Fruit fly (Drosophila melanogaster) Kc167 (cell line): ENCODE results near the gene Pp2A-29B.

Experiments
- Sin3A ChIP-seq: fragments of >200 bp; optimal IDR thresholded peaks from 2 replicates; lab custom pipeline; 2018; ENCODE audit warnings: missing external identifiers
- h ChIP-seq: fragments of >200 bp; optimal IDR thresholded peaks from 3 replicates; lab custom pipeline; 2018; ENCODE audit warnings: missing external identifiers
- insv ChIP-seq: fragments of >200 bp; optimal IDR thresholded peaks from 3 replicates; lab custom pipeline; 2018; ENCODE audit warnings: missing external identifiers

DNA sequence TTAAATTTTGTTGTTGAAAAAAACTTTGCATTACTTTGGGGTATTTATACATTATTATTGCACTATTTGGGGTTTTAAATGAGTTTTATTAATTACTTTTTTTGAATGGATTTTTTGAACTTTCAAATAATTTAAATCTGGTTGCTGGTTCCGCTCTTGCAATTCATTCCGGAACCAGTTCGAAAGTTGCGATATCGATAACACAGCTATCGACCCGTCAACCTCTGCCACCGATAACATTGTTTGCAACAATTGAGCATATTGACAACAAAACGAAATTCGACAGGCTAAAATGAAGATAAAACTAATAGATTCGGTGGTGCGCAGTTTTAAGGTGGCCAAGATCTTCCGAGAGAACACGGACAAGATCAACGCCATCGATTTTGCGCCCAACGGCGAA lies 8.4 kb downstream of the Pp2A-29B start, which contains the start of gene Wdr82:
- TF ChIP-seq h (lab: Kevin White, UChicago): no peak
- no peak for TF ChIP-seq Sin3A (lab: Kevin White, UChicago)
- no peak for TF ChIP-seq insv (lab: Kevin White, UChicago)
